Fruit fly (Drosophila melanogaster): ENCODE measurements around the gene GC.

The GC gene

dm6 chr3L:1614465-1615084 is 14.5 kb downstream of the GC start:
- TF ChIP-seq fd96Ca (GFP tag; IDR thresholded peaks at IDR 0.05) (no peak), CG15710 (tag; optimal IDR thresholded peaks at IDR 0.05) (no peak), CG14655 (GFP tag; optimal IDR thresholded peaks at IDR 0.05) (no peak), CG4496 (GFP tag; IDR thresholded peaks at IDR 0.05) (no peak), CG9948 (tag; optimal IDR thresholded peaks at IDR 0.05) (no peak), CG34367 (tag; optimal IDR thresholded peaks at IDR 0.05) (no peak)

DNA sequence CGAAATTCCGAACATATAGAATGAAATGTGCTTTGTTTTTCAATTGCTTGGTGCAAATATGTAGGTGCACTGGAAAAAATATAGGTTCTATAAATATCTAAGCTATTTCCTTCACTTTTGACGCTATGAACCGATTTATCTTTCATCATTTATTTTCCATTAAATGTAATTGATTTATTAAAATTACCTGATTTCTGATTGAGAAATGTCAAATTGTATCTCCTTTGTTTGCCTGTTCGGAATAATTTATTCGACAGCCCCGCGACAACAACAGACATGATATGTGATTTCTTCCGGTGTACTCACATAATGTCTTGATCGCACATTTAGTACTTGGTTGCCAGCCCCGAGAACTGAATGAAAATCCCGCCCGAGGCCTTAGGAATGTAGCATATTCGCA is 19.5 kb downstream of the GC start:
- no peak for TF ChIP-seq D1 (tag; optimal IDR thresholded peaks at IDR 0.05)
- TF ChIP-seq CG8301 (tag; optimal IDR thresholded peaks at IDR 0.05): peak; percentile 42
- TF ChIP-seq CG8159 (tag; optimal IDR thresholded peaks at IDR 0.05): peak; percentile 40
- peak; percentile 27; the same call in 1 of the 2 replicates for TF ChIP-seq CG10348 (GFP tag; IDR thresholded peaks at IDR 0.05)
- TF ChIP-seq CG13204 (GFP tag; optimal IDR thresholded peaks at IDR 0.05): no peak
- peak; percentile 45; the same call in 1 of the 2 replicates for TF ChIP-seq CG32121 (GFP tag; IDR thresholded peaks at IDR 0.05)
- peak; percentile 35; the same call in 1 of the 3 replicates for TF ChIP-seq CG4496 (GFP tag; IDR thresholded peaks at IDR 0.05)
- 0 out of 3 replicates have a peak, but pooled peaks have one; percentile 23 for TF ChIP-seq fd96Ca (GFP tag; IDR thresholded peaks at IDR 0.05)
- TF ChIP-seq Pif1A (GFP tag; optimal IDR thresholded peaks at IDR 0.05): peak; percentile 43
- no peak for TF ChIP-seq gl (tag; optimal IDR thresholded peaks at IDR 0.05)
- TF ChIP-seq CG34367 (tag; optimal IDR thresholded peaks at IDR 0.05): no peak
- TF ChIP-seq Pif1B (GFP tag; optimal IDR thresholded peaks at IDR 0.05): no peak

dm6 chr3L:1602833-1603128 is 26.3 kb downstream of the GC start, which contains the start of the genes CG18170 and CG33791:
TSS of gene CG18170 (plus strand) at chr3L:1602954.
TSS of gene CG33791 (plus strand) at chr3L:1602954.
- TF ChIP-seq EcR (GFP tag; optimal IDR thresholded peaks at IDR 0.05) (no peak), CG32121 (GFP tag; IDR thresholded peaks at IDR 0.05) (no peak), CG17806 (tag; optimal IDR thresholded peaks at IDR 0.05) (no peak), CG4496 (GFP tag; IDR thresholded peaks at IDR 0.05) (no peak), CG13204 (GFP tag; optimal IDR thresholded peaks at IDR 0.05) (no peak), gl (tag; optimal IDR thresholded peaks at IDR 0.05) (no peak), CG14655 (GFP tag; optimal IDR thresholded peaks at IDR 0.05) (no peak), Snoo (tag; optimal IDR thresholded peaks at IDR 0.05) (no peak), CG9948 (tag; optimal IDR thresholded peaks at IDR 0.05) (no peak), CG15710 (tag; optimal IDR thresholded peaks at IDR 0.05) (no peak)

dm6 chr3L:1602064-1602832 is 26.9 kb downstream of the GC start, which contains the start of gene CG12104:
TSS of gene CG12104 (minus strand) at chr3L:1602674.
- TF ChIP-seq CG17806 (tag; optimal IDR thresholded peaks at IDR 0.05): no peak
- peak; percentile 98 for TF ChIP-seq CG13204 (GFP tag; optimal IDR thresholded peaks at IDR 0.05)
- no peak for TF ChIP-seq CG4496 (GFP tag; IDR thresholded peaks at IDR 0.05)
- no peak for TF ChIP-seq rn (GFP tag; IDR thresholded peaks at IDR 0.05)
- no peak for TF ChIP-seq Pif1A (GFP tag; optimal IDR thresholded peaks at IDR 0.05)
- 0 out of 2 replicates have a peak, but pooled peaks have one; percentile 5 for TF ChIP-seq Ets98B (GFP tag; IDR thresholded peaks at IDR 0.05)
- TF ChIP-seq EcR (GFP tag; optimal IDR thresholded peaks at IDR 0.05): peak; percentile 44
- TF ChIP-seq CG32121 (GFP tag; IDR thresholded peaks at IDR 0.05): no peak; the same call in 1 of the 2 replicates
- TF ChIP-seq CG34367 (tag; optimal IDR thresholded peaks at IDR 0.05): peak; percentile 0

DNA sequence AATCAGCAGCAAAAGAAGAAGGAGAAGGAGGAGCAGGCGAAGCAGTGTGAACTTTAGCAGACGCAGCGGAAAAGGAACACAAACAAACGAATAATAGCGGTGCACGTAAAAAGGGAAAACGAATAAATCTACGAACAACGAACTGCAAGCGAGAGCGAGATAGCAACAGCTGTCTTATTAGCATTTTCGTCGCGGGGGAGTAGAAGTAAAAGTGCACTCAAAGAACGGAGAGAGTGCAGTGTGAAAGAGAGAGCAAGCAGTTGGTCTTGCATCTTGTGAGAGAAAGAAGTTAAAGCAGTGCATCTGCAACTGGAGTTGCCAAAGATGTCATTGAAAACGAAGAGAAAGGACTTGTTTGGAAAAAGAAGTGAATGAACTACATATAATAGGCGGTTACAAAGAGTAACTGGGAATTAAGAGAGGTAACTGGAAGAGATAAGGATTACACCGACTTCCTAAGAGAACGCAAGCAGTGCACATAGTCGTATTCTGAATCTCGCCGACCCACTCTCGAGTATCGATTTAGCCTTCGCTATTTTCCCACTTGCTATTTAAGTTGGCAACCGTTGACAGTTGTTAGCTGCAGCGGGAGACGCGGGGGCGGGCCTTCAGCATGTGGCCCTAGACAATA is 36.2 kb downstream of the GC start:
- TF ChIP-seq EcR (GFP tag; optimal IDR thresholded peaks at IDR 0.05) (peak; percentile 97), Ets98B (GFP tag; IDR thresholded peaks at IDR 0.05) (peak; percentile 27; the same call in 1 of the 2 replicates), CG4496 (GFP tag; IDR thresholded peaks at IDR 0.05) (0 out of 3 replicates have a peak, but pooled peaks have one; percentile 38), CG14655 (GFP tag; optimal IDR thresholded peaks at IDR 0.05) (no peak), CG32121 (GFP tag; IDR thresholded peaks at IDR 0.05) (no peak), CG13204 (GFP tag; optimal IDR thresholded peaks at IDR 0.05) (peak; percentile 52), fd96Ca (GFP tag; IDR thresholded peaks at IDR 0.05) (0 out of 3 replicates have a peak, but pooled peaks have one; percentile 23), CG9948 (tag; optimal IDR thresholded peaks at IDR 0.05) (no peak), Snoo (tag; optimal IDR thresholded peaks at IDR 0.05) (peak; percentile 23), CG12605 (GFP tag; IDR thresholded peaks at IDR 0.05) (no peak; the same call in 1 of the 2 replicates), CG15710 (tag; optimal IDR thresholded peaks at IDR 0.05) (peak; percentile 4), CG8301 (tag; optimal IDR thresholded peaks at IDR 0.05) (peak; percentile 47), gl (tag; optimal IDR thresholded peaks at IDR 0.05) (peak; percentile 33)

Measured in whole organism, pupa.